Worm (Caenorhabditis elegans) whole organism, mixed stage, embryonic: Measurements from ENCODE around the gene srh-147.

Experiments used
- M03D4.4 ChIP-seq: sonication (generic microtip); optimal IDR thresholded peaks from 2 replicates; lab custom pipeline; 2017; ENCODE audit warnings: mild to moderate bottlenecking, missing genetic modification characterization, missing compliant biosample characterization
- bed-3 ChIP-seq: fragments of 200-800 bp; sonication (Bioruptor generic); optimal IDR thresholded peaks from 3 replicates; lab custom pipeline; 2018; ENCODE audit warnings: mild to moderate bottlenecking, missing genetic modification characterization, moderate library complexity, missing compliant biosample characterization
- blmp-1 ChIP-seq: fragments of 150-350 bp; optimal IDR thresholded peaks from 2 replicates; lab custom pipeline; 2014; ENCODE audit warnings: missing biosample characterization, missing genetic modification characterization
- ceh-39 ChIP-seq: fragments of 150-350 bp; optimal IDR thresholded peaks from 2 replicates; lab custom pipeline; 2014; ENCODE audit warnings: missing biosample characterization, missing genetic modification characterization
- ceh-43 ChIP-seq: fragments of 200-800 bp; sonication (Bioruptor generic); optimal IDR thresholded peaks from 2 replicates; lab custom pipeline; 2018; ENCODE audit warnings: mild to moderate bottlenecking, missing genetic modification characterization, moderate library complexity, missing compliant biosample characterization
- ceh-83 ChIP-seq: fragments of 200-800 bp; sonication (Bioruptor generic); optimal IDR thresholded peaks from 2 replicates; lab custom pipeline; 2018; ENCODE audit warnings: mild to moderate bottlenecking, missing genetic modification characterization, missing compliant biosample characterization
- ces-1 ChIP-seq: fragments of 150-350 bp; optimal IDR thresholded peaks from 2 replicates; lab custom pipeline; 2014; ENCODE audit warnings: missing biosample characterization, missing genetic modification reagents, missing genetic modification characterization
- cnd-1 ChIP-seq: fragments of 200-800 bp; sonication (Bioruptor generic); optimal IDR thresholded peaks from 2 replicates; lab custom pipeline; 2018; ENCODE audit warnings: mild to moderate bottlenecking, missing genetic modification characterization, missing compliant biosample characterization
- drap-1 ChIP-seq: fragments of 200-800 bp; sonication (Bioruptor generic); optimal IDR thresholded peaks from 3 replicates; lab custom pipeline; 2018; ENCODE audit warnings: mild to moderate bottlenecking, missing genetic modification characterization, missing compliant biosample characterization
- elt-1 ChIP-seq: sonication (generic microtip); optimal IDR thresholded peaks from 2 replicates; lab custom pipeline; 2017; ENCODE audit warnings: missing genetic modification characterization, mild to moderate bottlenecking, missing compliant biosample characterization, antibody characterized with exemption, moderate library complexity, borderline replicate concordance; ENCODE audit not compliant: insufficient read depth
- elt-3 ChIP-seq: fragments of 150-350 bp; optimal IDR thresholded peaks from 2 replicates; lab custom pipeline; 2014; ENCODE audit warnings: missing biosample characterization, missing genetic modification characterization
- ham-2 ChIP-seq: fragments of 200-800 bp; sonication (Bioruptor generic); optimal IDR thresholded peaks from 2 replicates; lab custom pipeline; 2018; ENCODE audit warnings: mild to moderate bottlenecking, missing genetic modification characterization, missing compliant biosample characterization
- hlh-1 ChIP-seq: fragments of 150-350 bp; optimal IDR thresholded peaks from 2 replicates; lab custom pipeline; 2014; ENCODE audit warnings: missing biosample characterization, missing genetic modification reagents, missing genetic modification characterization
- lin-13 ChIP-seq: fragments of 150-350 bp; optimal IDR thresholded peaks from 2 replicates; lab custom pipeline; 2014; ENCODE audit warnings: missing biosample characterization, missing genetic modification characterization
- lin-32 ChIP-seq: fragments of 200-800 bp; sonication (Bioruptor generic); optimal IDR thresholded peaks from 2 replicates; lab custom pipeline; 2018; ENCODE audit warnings: mild to moderate bottlenecking, missing genetic modification characterization, missing compliant biosample characterization
- lsy-2 ChIP-seq: fragments of 150-350 bp; optimal IDR thresholded peaks from 2 replicates; lab custom pipeline; 2014; ENCODE audit warnings: missing biosample characterization, missing genetic modification characterization
- mab-5 ChIP-seq: fragments of 150-350 bp; optimal IDR thresholded peaks from 2 replicates; lab custom pipeline; 2014; ENCODE audit warnings: missing biosample characterization, missing genetic modification characterization
- mep-1 ChIP-seq: fragments of 150-350 bp; optimal IDR thresholded peaks from 2 replicates; lab custom pipeline; 2017; ENCODE audit warnings: missing biosample characterization, missing genetic modification reagents, missing genetic modification characterization, inconsistent platforms
- nhr-12 ChIP-seq: fragments of 150-350 bp; optimal IDR thresholded peaks from 2 replicates; lab custom pipeline; 2014; ENCODE audit warnings: missing biosample characterization, missing genetic modification characterization
- nhr-2 ChIP-seq: fragments of 150-350 bp; optimal IDR thresholded peaks from 2 replicates; lab custom pipeline; 2014; ENCODE audit warnings: missing biosample characterization, missing genetic modification characterization
- nhr-237 ChIP-seq: fragments of 150-350 bp; optimal IDR thresholded peaks from 2 replicates; lab custom pipeline; 2014; ENCODE audit warnings: missing biosample characterization, missing genetic modification characterization
- nhr-28 ChIP-seq: fragments of 150-350 bp; optimal IDR thresholded peaks from 2 replicates; lab custom pipeline; 2014; ENCODE audit warnings: missing biosample characterization, missing genetic modification characterization
- nhr-76 ChIP-seq: sonication (generic microtip); optimal IDR thresholded peaks from 2 replicates; lab custom pipeline; 2017; ENCODE audit warnings: missing biosample characterization, missing genetic modification characterization
- pha-4 ChIP-seq: fragments of 150-350 bp; optimal IDR thresholded peaks from 2 replicates; lab custom pipeline; 2018; ENCODE audit warnings: missing biosample characterization, missing genetic modification reagents, missing genetic modification characterization
- snpc-4 ChIP-seq: fragments of 150-350 bp; optimal IDR thresholded peaks from 2 replicates; lab custom pipeline; 2014; ENCODE audit warnings: missing biosample characterization, missing genetic modification characterization
- sptf-1 ChIP-seq: sonication (generic microtip); optimal IDR thresholded peaks from 2 replicates; lab custom pipeline; 2017; ENCODE audit warnings: mild to moderate bottlenecking, missing genetic modification characterization, moderate library complexity, missing compliant biosample characterization
- tbx-8 ChIP-seq: fragments of 200-800 bp; sonication (Bioruptor generic); optimal IDR thresholded peaks from 2 replicates; lab custom pipeline; 2018; ENCODE audit warnings: mild to moderate bottlenecking, missing genetic modification characterization, moderate library complexity, missing compliant biosample characterization
- unc-39 ChIP-seq: fragments of 150-350 bp; optimal IDR thresholded peaks from 2 replicates; lab custom pipeline; 2014; ENCODE audit warnings: missing biosample characterization, missing genetic modification characterization
- unc-62 ChIP-seq: fragments of 150-350 bp; optimal IDR thresholded peaks from 2 replicates; lab custom pipeline; 2014; ENCODE audit warnings: missing biosample characterization, missing genetic modification reagents, missing genetic modification characterization
- zip-8 ChIP-seq: fragments of 150-350 bp; optimal IDR thresholded peaks from 2 replicates; lab custom pipeline; 2014; ENCODE audit warnings: missing biosample characterization, missing genetic modification characterization
- ztf-11 ChIP-seq: fragments of 150-350 bp; optimal IDR thresholded peaks from 2 replicates; lab custom pipeline; 2014; ENCODE audit warnings: missing biosample characterization, missing genetic modification characterization

srh-147 gene

DNA sequence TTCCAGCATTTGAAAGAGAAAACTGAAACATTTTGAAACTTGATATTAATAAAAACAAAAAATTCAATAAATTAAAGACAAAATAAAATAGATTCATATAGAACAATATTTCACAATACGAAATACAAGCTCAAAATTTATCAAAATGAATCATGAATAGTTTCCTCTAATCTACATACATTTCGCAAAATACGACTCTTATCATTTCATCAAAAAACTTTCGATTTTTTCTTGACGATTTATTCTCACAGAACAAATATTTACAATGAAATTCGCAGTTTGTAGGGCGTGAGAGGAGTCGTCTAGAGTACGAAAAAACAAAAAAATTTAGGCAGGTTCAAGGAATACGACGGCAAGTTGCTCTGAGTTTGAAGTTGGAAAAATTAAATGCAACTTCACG, 40.0 kb upstream of the srh-147 start:
- TF ChIP-seq mep-1 (tag; lab: Kevin White, UChicago), result no peak
- TF ChIP-seq unc-39 (tag; lab: Kevin White, UChicago), result no peak
- no peak for TF ChIP-seq cnd-1
- no peak for TF ChIP-seq ztf-11 (tag; lab: Kevin White, UChicago)
- TF ChIP-seq nhr-2, result no peak
- TF ChIP-seq sptf-1 (tag; lab: Kevin White, UChicago), result no peak
- no peak for TF ChIP-seq tbx-8
- TF ChIP-seq elt-1 (tag; lab: Kevin White, UChicago), result no peak
- no peak for TF ChIP-seq nhr-76 (tag; lab: Kevin White, UChicago)
- TF ChIP-seq pha-4 (tag; lab: Kevin White, UChicago), result no peak
- TF ChIP-seq M03D4.4 (tag; lab: Kevin White, UChicago), result no peak
- no peak for TF ChIP-seq ceh-43 (GFP tag; lab: Kevin White, UChicago)
- TF ChIP-seq nhr-12, result no peak
- TF ChIP-seq mab-5 (tag; lab: Kevin White, UChicago), result no peak
- TF ChIP-seq ham-2 (GFP tag; lab: Kevin White, UChicago), result no peak
- no peak for TF ChIP-seq ceh-83 (GFP tag; lab: Kevin White, UChicago)
- TF ChIP-seq hlh-1 (tag; lab: Kevin White, UChicago), result no peak
- TF ChIP-seq, all 35 proteins: peak for 0

DNA sequence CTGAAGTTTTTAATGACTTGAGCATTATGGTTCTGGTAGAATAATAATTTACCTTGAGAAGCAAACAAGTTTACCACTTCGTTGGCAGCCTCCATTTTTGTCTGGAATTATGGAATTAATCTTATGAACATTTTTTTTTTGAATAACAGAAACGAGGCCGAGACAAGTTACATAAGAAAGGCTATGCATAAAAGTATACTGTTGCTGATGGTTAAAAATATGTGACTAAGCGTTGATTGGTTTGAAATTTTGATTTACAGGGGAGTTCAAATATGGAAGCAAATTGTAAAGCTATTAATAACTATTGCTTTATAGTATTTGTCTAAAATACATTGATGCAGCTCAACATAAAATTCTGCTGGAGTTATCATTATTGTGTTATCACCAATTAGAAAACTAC, 38.6 kb upstream of the srh-147 start, which contains the start of gene cgt-1:
Gene cgt-1, minus strand, starts transcription at position 101 of the 400 bp plus-strand sequence.
- TF ChIP-seq nhr-76 (tag; lab: Kevin White, UChicago) (no peak), unc-39 (tag; lab: Kevin White, UChicago) (no peak), elt-1 (tag; lab: Kevin White, UChicago) (no peak), unc-62 (GFP tag; lab: Kevin White, UChicago) (no peak), sptf-1 (tag; lab: Kevin White, UChicago) (no peak), ces-1 (GFP tag; lab: Kevin White, UChicago) (no peak), cnd-1 (no peak), lsy-2 (no peak), ceh-39 (tag; lab: Kevin White, UChicago) (no peak)

DNA sequence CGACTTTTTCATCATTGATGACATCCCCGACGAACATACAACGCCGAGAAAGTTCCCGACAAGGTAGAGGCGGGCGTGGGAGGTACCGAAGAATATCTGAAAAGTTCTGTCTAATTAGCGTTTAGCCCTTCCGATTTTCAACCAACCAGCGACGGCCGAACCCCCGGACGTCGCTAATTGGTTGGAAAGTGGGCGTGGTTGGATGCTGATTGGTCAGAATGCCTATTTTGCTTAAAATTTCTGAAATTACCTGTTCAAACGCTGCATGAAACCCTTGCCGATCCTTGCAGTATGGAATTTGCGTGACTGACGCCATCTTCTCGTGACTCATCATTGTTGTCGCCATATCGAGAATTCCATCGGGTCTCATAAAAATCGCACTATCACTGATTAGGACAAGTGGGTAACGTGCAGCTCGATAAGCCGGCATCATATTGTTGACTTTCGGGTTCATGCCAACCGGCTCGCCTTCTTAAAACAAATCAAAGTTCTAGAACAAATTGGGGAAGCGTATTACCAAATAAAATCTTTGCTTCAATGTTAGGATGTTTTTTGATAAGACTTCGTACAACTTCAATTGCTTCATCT, 37.7 kb upstream of the srh-147 start:
- TF ChIP-seq unc-39 (tag; lab: Kevin White, UChicago) (no peak), nhr-2 (no peak), nhr-237 (tag; lab: Kevin White, UChicago) (no peak), tbx-8 (no peak), pha-4 (tag; lab: Kevin White, UChicago) (no peak), ham-2 (GFP tag; lab: Kevin White, UChicago) (no peak), elt-3 (tag; lab: Kevin White, UChicago) (no peak), ceh-43 (GFP tag; lab: Kevin White, UChicago) (no peak), nhr-12 (no peak), lin-13 (tag; lab: Kevin White, UChicago) (no peak), lin-32 (no peak), bed-3 (GFP tag; lab: Kevin White, UChicago) (no peak), zip-8 (tag; lab: Kevin White, UChicago) (no peak), mep-1 (tag; lab: Kevin White, UChicago) (no peak), cnd-1 (no peak)

DNA sequence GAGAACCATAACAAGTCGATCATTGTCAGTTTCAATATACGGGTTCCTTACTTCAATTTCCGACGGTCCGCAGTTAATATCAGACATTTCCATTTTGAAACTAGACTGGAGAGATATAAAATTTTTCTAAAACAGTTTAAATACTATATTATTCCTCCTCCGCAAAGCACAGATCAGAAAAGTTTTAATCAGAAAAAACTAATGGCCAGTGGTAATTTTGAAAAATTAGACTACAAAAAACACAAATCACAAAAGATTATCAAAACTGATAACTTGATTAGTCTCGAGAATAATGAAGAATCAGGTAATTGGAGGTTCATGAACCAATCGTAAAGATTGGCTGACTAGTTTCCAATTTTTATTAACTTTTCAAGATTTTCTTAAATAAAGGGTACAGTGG, 35.8 kb upstream of the srh-147 start, which contains the start of gene T06C12.9:
Gene T06C12.9, minus strand, starts transcription at position 101 of the 400 bp plus-strand sequence.
- TF ChIP-seq bed-3 (GFP tag; lab: Kevin White, UChicago) (no peak), nhr-76 (tag; lab: Kevin White, UChicago) (no peak)
- TF ChIP-seq, all 35 proteins: peak for 0

DNA sequence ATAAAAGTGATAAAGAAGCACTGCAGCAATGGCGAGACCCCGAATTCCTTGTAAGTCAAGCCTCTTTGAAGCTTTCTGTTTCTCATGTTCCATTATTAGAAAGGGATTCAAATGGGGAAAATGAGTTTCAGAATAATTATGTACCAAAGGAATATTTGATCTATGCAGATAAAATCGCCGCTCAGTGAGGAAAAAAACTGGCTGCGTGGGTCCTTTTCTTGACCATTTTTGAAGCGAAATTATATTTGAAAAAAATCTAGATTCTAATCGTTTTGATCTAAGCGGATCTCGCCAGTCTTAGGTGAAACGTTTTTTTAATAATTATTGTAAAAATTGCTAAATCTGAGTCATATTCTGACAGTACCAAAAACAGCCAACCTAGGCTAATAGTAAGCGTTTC, 34.6 kb upstream of the srh-147 start, which contains the start of gene oac-42:
Gene oac-42, minus strand, starts transcription at position 101 of the 400 bp plus-strand sequence.
- no peak for TF ChIP-seq zip-8 (tag; lab: Kevin White, UChicago)
- no peak for TF ChIP-seq sptf-1 (tag; lab: Kevin White, UChicago)
- TF ChIP-seq elt-3 (tag; lab: Kevin White, UChicago), result no peak
- no peak for TF ChIP-seq lsy-2
- no peak for TF ChIP-seq pha-4 (tag; lab: Kevin White, UChicago)
- TF ChIP-seq snpc-4 (tag; lab: Kevin White, UChicago), result no peak
- TF ChIP-seq drap-1 (GFP tag; lab: Kevin White, UChicago), result no peak
- no peak for TF ChIP-seq nhr-28 (tag; lab: Kevin White, UChicago)
- TF ChIP-seq ztf-11 (tag; lab: Kevin White, UChicago), result no peak
- TF ChIP-seq lin-13 (tag; lab: Kevin White, UChicago), result no peak
- TF ChIP-seq lin-32, result no peak
- TF ChIP-seq mab-5 (tag; lab: Kevin White, UChicago), result no peak
- no peak for TF ChIP-seq ces-1 (GFP tag; lab: Kevin White, UChicago)
- no peak for TF ChIP-seq blmp-1 (tag; lab: Kevin White, UChicago)
- TF ChIP-seq unc-62 (GFP tag; lab: Kevin White, UChicago), result no peak
- no peak for TF ChIP-seq M03D4.4 (tag; lab: Kevin White, UChicago)
- no peak for TF ChIP-seq ceh-83 (GFP tag; lab: Kevin White, UChicago)
- TF ChIP-seq unc-39 (tag; lab: Kevin White, UChicago), result no peak
- no peak for TF ChIP-seq ceh-39 (tag; lab: Kevin White, UChicago)
- no peak for TF ChIP-seq nhr-2
